Fruit fly (Drosophila melanogaster) whole organism, embryonic: ENCODE measurements around the gene Mms19.
A peak's percentile ranks its signal among the peaks of the same experiment; 100 is the strongest.

Source experiments
- Aef1 ChIP-seq: fragments of 200-800 bp; sonication (Bioruptor generic); IDR thresholded peaks from 3 replicates; pipeline ENCODE4 v1.3.6; 2022; ENCODE audit warnings: missing biosample characterization, missing genetic modification characterization
- BEAF-32 ChIP-seq: fragments of 200-800 bp; sonication (Bioruptor generic); optimal IDR thresholded peaks from 3 replicates; lab custom pipeline; 2017; ENCODE audit warnings: missing biosample characterization, missing genetic modification characterization, mild to moderate bottlenecking, moderate library complexity, missing genetic modification reagents
- Blimp-1 ChIP-seq: fragments of 200-800 bp; sonication (Bioruptor generic); optimal IDR thresholded peaks from 3 replicates; lab custom pipeline; 2018; ENCODE audit warnings: missing biosample characterization, missing genetic modification characterization, mild to moderate bottlenecking, moderate library complexity, missing genetic modification reagents
- CG13287 ChIP-seq: fragments of 200-800 bp; sonication (Bioruptor generic); IDR thresholded peaks from 2 replicates; pipeline ENCODE4 v1.3.6; 2022; ENCODE audit warnings: missing biosample characterization, missing genetic modification characterization; ENCODE audit not compliant: partially characterized antibody
- CG15269 ChIP-seq: fragments of 200-800 bp; sonication (Bioruptor generic); optimal IDR thresholded peaks from 2 replicates; lab custom pipeline; 2018; ENCODE audit warnings: missing biosample characterization, mild to moderate bottlenecking, missing genetic modification characterization, moderate library complexity
- CG1603 ChIP-seq: fragments of 200-800 bp; sonication (Bioruptor generic); optimal IDR thresholded peaks from 2 replicates; lab custom pipeline; 2019; ENCODE audit warnings: missing biosample characterization, mild to moderate bottlenecking, missing genetic modification characterization, moderate library complexity
- CG16813 ChIP-seq: fragments of 200-800 bp; sonication (Bioruptor generic); IDR thresholded peaks from 3 replicates; pipeline ENCODE4 v1.3.6; 2022; ENCODE audit warnings: missing biosample characterization, missing genetic modification characterization; ENCODE audit not compliant: partially characterized antibody
- CG17802 ChIP-seq: fragments of 200-800 bp; sonication (Bioruptor generic); optimal IDR thresholded peaks from 2 replicates; lab custom pipeline; 2018; ENCODE audit warnings: missing biosample characterization, mild to moderate bottlenecking, missing genetic modification characterization, moderate library complexity
- CG18599 ChIP-seq: fragments of 200-800 bp; sonication (Bioruptor generic); optimal IDR thresholded peaks from 3 replicates; lab custom pipeline; 2017; ENCODE audit warnings: missing biosample characterization, missing genetic modification characterization, mild to moderate bottlenecking, moderate library complexity, missing genetic modification reagents
- CG18764 ChIP-seq: fragments of 200-800 bp; sonication (Bioruptor generic); optimal IDR thresholded peaks from 3 replicates; lab custom pipeline; 2016; ENCODE audit warnings: missing biosample characterization, missing genetic modification characterization
- CG2199 ChIP-seq: fragments of 200-800 bp; sonication (Bioruptor generic); IDR thresholded peaks from 3 replicates; pipeline ENCODE4 v1.3.6; 2022; ENCODE audit warnings: missing biosample characterization, missing genetic modification characterization
- CG30020 ChIP-seq: fragments of 200-800 bp; optimal IDR thresholded peaks from 2 replicates; lab custom pipeline; 2019; ENCODE audit warnings: missing biosample characterization, mild to moderate bottlenecking, missing genetic modification characterization, moderate library complexity
- CG31224 ChIP-seq: fragments of 200-800 bp; sonication (Bioruptor generic); IDR thresholded peaks from 2 replicates; pipeline ENCODE4 v1.3.6; 2022; ENCODE audit warnings: missing biosample characterization, missing genetic modification characterization
- CG31365 ChIP-seq: fragments of 200-800 bp; sonication (Bioruptor generic); optimal IDR thresholded peaks from 2 replicates; lab custom pipeline; 2018; ENCODE audit warnings: missing biosample characterization, mild to moderate bottlenecking, missing genetic modification characterization
- CG31441 ChIP-seq: fragments of 200-800 bp; sonication (Bioruptor generic); IDR thresholded peaks from 2 replicates; pipeline ENCODE4 v1.3.6; 2022; ENCODE audit warnings: missing biosample characterization, missing genetic modification characterization
- CG32532 ChIP-seq: fragments of 200-800 bp; sonication (Bioruptor generic); IDR thresholded peaks from 2 replicates; pipeline ENCODE4 v1.3.6; 2022; ENCODE audit warnings: missing biosample characterization, missing genetic modification characterization
- CG42726 ChIP-seq: fragments of 200-800 bp; sonication (Bioruptor generic); IDR thresholded peaks from 2 replicates; pipeline ENCODE4 v1.3.6; 2022; ENCODE audit warnings: missing biosample characterization, missing genetic modification characterization; ENCODE audit not compliant: partially characterized antibody
- CG6654 ChIP-seq: fragments of 200-800 bp; sonication (Bioruptor generic); optimal IDR thresholded peaks from 2 replicates; lab custom pipeline; 2017; ENCODE audit warnings: missing biosample characterization, mild to moderate bottlenecking, missing genetic modification characterization
- CG7357 ChIP-seq: fragments of 200-800 bp; sonication (Bioruptor generic); IDR thresholded peaks from 3 replicates; pipeline ENCODE4 v1.3.6; 2022; ENCODE audit warnings: missing biosample characterization, missing genetic modification characterization
- Dfd ChIP-seq, 2 experiments: fragments of >200 bp; optimal IDR thresholded peaks; 2 replicates each; lab custom pipeline; 2017; ENCODE audit warnings: missing biosample characterization in 2 of 2, missing genetic modification characterization in 2 of 2
- Dref ChIP-seq: fragments of 200-800 bp; sonication (Bioruptor generic); IDR thresholded peaks from 2 replicates; pipeline ENCODE4 v1.3.6; 2022; ENCODE audit warnings: missing biosample characterization, missing genetic modification characterization
- Eip74EF ChIP-seq, 2 experiments: fragments of 200-800 bp in 1 of 2; fragments of >200 bp in 1 of 2; sonication (Bioruptor generic) in 1 of 2; optimal IDR thresholded peaks; 2 replicates each; lab custom pipeline; 2017 to 2019; ENCODE audit warnings: missing biosample characterization in 2 of 2, missing genetic modification characterization in 2 of 2, mild to moderate bottlenecking in 1 of 2, moderate library complexity in 1 of 2
- Fer1 ChIP-seq: fragments of 200-800 bp; sonication (Bioruptor generic); optimal IDR thresholded peaks from 2 replicates; lab custom pipeline; 2017; ENCODE audit warnings: missing biosample characterization, mild to moderate bottlenecking, missing genetic modification characterization
- Hey ChIP-seq: fragments of 200-800 bp; sonication (Bioruptor generic); optimal IDR thresholded peaks from 3 replicates; lab custom pipeline; 2018; ENCODE audit warnings: missing biosample characterization, mild to moderate bottlenecking, missing genetic modification characterization
- Med ChIP-seq: fragments of 200-800 bp; sonication (Bioruptor generic); peaks from one replicate; lab custom pipeline; 2016; ENCODE audit warnings: missing biosample characterization, missing genetic modification characterization, mild to moderate bottlenecking, inconsistent platforms, moderate library complexity
- NFAT ChIP-seq: fragments of 200-800 bp; sonication (Bioruptor generic); IDR thresholded peaks from 2 replicates; pipeline ENCODE4 v1.3.6; 2022; ENCODE audit warnings: missing biosample characterization, missing genetic modification characterization
- Tbp ChIP-seq: fragments of >200 bp; optimal IDR thresholded peaks from 2 replicates; lab custom pipeline; 2018; ENCODE audit warnings: missing biosample characterization, missing genetic modification characterization
- Vsx1 ChIP-seq: fragments of 200-800 bp; sonication (Bioruptor generic); optimal IDR thresholded peaks from 2 replicates; lab custom pipeline; 2017; ENCODE audit warnings: missing biosample characterization, mild to moderate bottlenecking, missing genetic modification characterization, missing genetic modification reagents
- ac ChIP-seq: fragments of 200-800 bp; sonication (Bioruptor generic); optimal IDR thresholded peaks from 3 replicates; lab custom pipeline; 2017; ENCODE audit warnings: missing biosample characterization, mild to moderate bottlenecking, missing genetic modification characterization
- bsh ChIP-seq, 2 experiments: fragments of 200-800 bp; sonication (Bioruptor generic); optimal IDR thresholded peaks; 2 replicates each; lab custom pipeline; 2017 to 2018; ENCODE audit warnings: mild to moderate bottlenecking in 2 of 2, missing biosample characterization in 2 of 2, missing genetic modification characterization in 2 of 2, moderate library complexity in 1 of 2
- btn ChIP-seq: fragments of 200-800 bp; sonication (Bioruptor generic); optimal IDR thresholded peaks from 2 replicates; lab custom pipeline; 2016; ENCODE audit warnings: missing biosample characterization, missing genetic modification characterization
- cg ChIP-seq: fragments of 200-800 bp; sonication (Bioruptor generic); optimal IDR thresholded peaks from 3 replicates; lab custom pipeline; 2019; ENCODE audit warnings: missing biosample characterization, mild to moderate bottlenecking, missing genetic modification characterization, moderate library complexity
- exex ChIP-seq: fragments of 200-800 bp; sonication (Bioruptor generic); optimal IDR thresholded peaks from 4 replicates; lab custom pipeline; 2018; ENCODE audit warnings: missing biosample characterization, mild to moderate bottlenecking, missing genetic modification characterization, moderate library complexity
- gfzf ChIP-seq: fragments of 200-800 bp; sonication (Bioruptor generic); optimal IDR thresholded peaks from 2 replicates; lab custom pipeline; 2016; ENCODE audit warnings: missing biosample characterization, mild to moderate bottlenecking, missing genetic modification characterization, moderate library complexity
- grau ChIP-seq: fragments of 200-800 bp; optimal IDR thresholded peaks from 3 replicates; lab custom pipeline; 2019; ENCODE audit warnings: missing biosample characterization, mild to moderate bottlenecking, missing genetic modification characterization, moderate library complexity
- grn ChIP-seq: fragments of 200-800 bp; sonication (Bioruptor generic); optimal IDR thresholded peaks from 3 replicates; lab custom pipeline; 2017; ENCODE audit warnings: missing biosample characterization, missing genetic modification characterization
- ken ChIP-seq: fragments of 200-800 bp; sonication (Bioruptor generic); IDR thresholded peaks from 3 replicates; pipeline ENCODE4 v1.3.6; 2022; ENCODE audit warnings: missing biosample characterization, missing genetic modification characterization
- lmd ChIP-seq: fragments of 200-800 bp; sonication (Bioruptor generic); IDR thresholded peaks from 2 replicates; pipeline ENCODE4 v1.3.6; 2022; ENCODE audit warnings: missing biosample characterization, missing genetic modification characterization
- oc ChIP-seq: fragments of 200-800 bp; sonication (Bioruptor generic); optimal IDR thresholded peaks from 2 replicates; lab custom pipeline; 2018; ENCODE audit warnings: missing biosample characterization, mild to moderate bottlenecking, missing genetic modification characterization, moderate library complexity
- pb ChIP-seq: fragments of 200-800 bp; sonication (Bioruptor generic); optimal IDR thresholded peaks from 3 replicates; lab custom pipeline; 2016; ENCODE audit warnings: missing biosample characterization, missing genetic modification characterization
- peb ChIP-seq: fragments of 200-800 bp; sonication (Bioruptor generic); IDR thresholded peaks from 2 replicates; pipeline ENCODE4 v1.3.6; 2022; ENCODE audit warnings: missing biosample characterization, missing genetic modification characterization
- pros ChIP-seq: fragments of 200-800 bp; sonication (Bioruptor generic); optimal IDR thresholded peaks from 3 replicates; lab custom pipeline; 2019; ENCODE audit warnings: missing biosample characterization, mild to moderate bottlenecking, missing genetic modification characterization, moderate library complexity
- slp2 ChIP-seq: fragments of 200-800 bp; sonication (Bioruptor generic); optimal IDR thresholded peaks from 2 replicates; lab custom pipeline; 2016; ENCODE audit warnings: missing biosample characterization, missing genetic modification characterization
- sob ChIP-seq: fragments of 200-800 bp; sonication (Bioruptor generic); IDR thresholded peaks from 2 replicates; pipeline ENCODE4 v1.3.6; 2022; ENCODE audit warnings: missing biosample characterization, missing genetic modification characterization
- sqz ChIP-seq: fragments of 200-800 bp; sonication (Bioruptor generic); optimal IDR thresholded peaks from 3 replicates; lab custom pipeline; 2018; ENCODE audit warnings: missing biosample characterization, mild to moderate bottlenecking, missing genetic modification characterization
- ssp ChIP-seq: fragments of 200-800 bp; sonication (Bioruptor generic); IDR thresholded peaks from 2 replicates; pipeline ENCODE4 v1.3.6; 2022; ENCODE audit warnings: missing biosample characterization, missing genetic modification characterization
- tap ChIP-seq: fragments of 200-800 bp; optimal IDR thresholded peaks from 3 replicates; lab custom pipeline; 2019; ENCODE audit warnings: missing biosample characterization, mild to moderate bottlenecking, missing genetic modification characterization, moderate library complexity
- tll ChIP-seq, 2 experiments: fragments of 200-800 bp in 1 of 2; fragments of >200 bp in 1 of 2; sonication (Bioruptor generic) in 1 of 2; optimal IDR thresholded peaks; 2 replicates each; lab custom pipeline; 2017 to 2019; ENCODE audit warnings: missing biosample characterization in 2 of 2, missing genetic modification characterization in 2 of 2, mild to moderate bottlenecking in 1 of 2, moderate library complexity in 1 of 2
- trem ChIP-seq: fragments of 200-800 bp; optimal IDR thresholded peaks from 3 replicates; lab custom pipeline; 2019; ENCODE audit warnings: missing biosample characterization, mild to moderate bottlenecking, missing genetic modification characterization, moderate library complexity
- wek ChIP-seq: fragments of 200-800 bp; sonication (Bioruptor generic); optimal IDR thresholded peaks from 3 replicates; lab custom pipeline; 2018; ENCODE audit warnings: missing biosample characterization, mild to moderate bottlenecking, missing genetic modification characterization, moderate library complexity

Gene Mms19

DNA sequence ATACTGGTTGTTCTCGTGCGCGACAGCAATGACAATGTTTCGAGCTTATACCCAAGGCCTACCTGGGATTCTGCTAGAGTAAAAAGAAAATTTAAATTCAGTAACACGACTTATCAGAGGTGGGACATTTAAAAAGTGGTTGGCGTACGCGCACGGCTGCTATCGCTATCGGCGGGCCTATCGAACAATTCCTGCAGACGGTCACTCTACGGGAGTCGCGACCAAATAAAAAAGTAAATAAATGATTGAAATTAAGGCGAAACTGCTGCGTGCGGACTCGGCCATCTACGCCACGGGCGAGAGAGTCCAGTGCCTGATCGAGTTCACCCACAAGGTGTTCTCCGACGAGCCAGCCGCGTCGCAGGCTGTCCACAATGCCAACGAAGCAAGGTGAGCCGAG is 12.9 kb upstream of the Mms19 start, which contains the start of the genes Prosbeta2R2 and CG1116 (continued):
- no peak for TF ChIP-seq CG31365 (tag; lab: Kevin White, UChicago)
- no peak for TF ChIP-seq tap
- TF ChIP-seq ken (GFP tag; lab: Robert Waterston, UW) = no peak
- no peak for TF ChIP-seq Dfd (GFP tag; optimal IDR thresholded peaks at IDR 0.05; lab: Kevin White, UChicago)
- TF ChIP-seq tll (GFP tag; optimal IDR thresholded peaks at IDR 0.05; lab: Kevin White, UChicago) = no peak
- TF ChIP-seq CG13287 = peak; percentile 77
- TF ChIP-seq oc = no peak
- TF ChIP-seq Aef1 = no peak
- TF ChIP-seq Eip74EF (GFP tag; optimal IDR thresholded peaks at IDR 0.05; lab: Kevin White, UChicago) = no peak
- TF ChIP-seq CG18764 = no peak
- no peak for TF ChIP-seq Hey (tag; lab: Kevin White, UChicago)
- no peak for TF ChIP-seq CG30020
- no peak for TF ChIP-seq CG6654
- TF ChIP-seq Blimp-1 (GFP tag; lab: Kevin White, UChicago) = no peak
- TF ChIP-seq ac (GFP tag; lab: Kevin White, UChicago) = no peak
- TF ChIP-seq CG31224 (GFP tag; lab: Robert Waterston, UW) = no peak
- TF ChIP-seq CG31441 = no peak
- no peak for TF ChIP-seq slp2 (GFP tag; lab: Kevin White, UChicago)

DNA sequence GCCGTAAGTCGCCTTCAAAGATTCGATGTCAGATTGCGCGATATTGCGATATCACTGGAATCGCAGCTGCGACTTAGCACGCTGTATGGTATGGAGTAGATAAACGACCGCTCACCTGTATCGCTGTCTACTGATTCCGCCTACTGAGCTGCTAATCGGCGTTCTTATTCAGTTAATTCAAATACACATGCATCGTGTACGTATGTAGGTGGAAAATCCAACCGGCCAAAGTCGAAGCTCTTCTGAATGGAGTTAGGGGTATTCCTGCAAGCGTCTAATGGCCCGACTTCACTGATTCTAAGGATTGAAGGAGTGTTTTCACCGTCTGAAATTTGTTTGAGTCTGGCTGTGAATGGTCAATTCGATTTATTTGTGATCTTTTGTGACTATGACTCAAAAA is 9.2 kb upstream of the Mms19 start, which contains the start of gene CG2604:
CG2604 (minus strand) TSS at position 231 of the 400 bp plus-strand sequence.
- peak; percentile 26 for TF ChIP-seq cg (GFP tag; lab: Kevin White, UChicago)
- TF ChIP-seq grau (tag; lab: Kevin White, UChicago) = no peak
- TF ChIP-seq CG2199 (GFP tag; lab: Robert Waterston, UW) = 0 out of 3 replicates have a peak, but pooled peaks have one; percentile 28
- no peak for TF ChIP-seq CG16813 (GFP tag; lab: Robert Waterston, UW)
- no peak for TF ChIP-seq pb
- peak; percentile 82 for TF ChIP-seq grn
- TF ChIP-seq CG18599 = no peak
- TF ChIP-seq CG17802 (tag; lab: Kevin White, UChicago) = peak; percentile 55
- TF ChIP-seq CG30020 = peak; percentile 79
- no peak for TF ChIP-seq bsh (GFP tag; optimal IDR thresholded peaks at IDR 0.05; lab: Kevin White, UChicago)
- TF ChIP-seq CG15269 (tag; lab: Kevin White, UChicago) = no peak
- TF ChIP-seq Dref (GFP tag; lab: Robert Waterston, UW) = no peak
- peak; percentile 49 for TF ChIP-seq exex
- TF ChIP-seq pros (GFP tag; lab: Kevin White, UChicago) = no peak
- TF ChIP-seq BEAF-32 (GFP tag; lab: Kevin White, UChicago) = peak; percentile 2
- no peak for TF ChIP-seq btn (GFP tag; lab: Kevin White, UChicago)
- TF ChIP-seq CG32532 (GFP tag; lab: Robert Waterston, UW) = 0 out of 2 replicates have a peak, but pooled peaks have one; percentile 44
- no peak for TF ChIP-seq CG42726 (GFP tag; lab: Robert Waterston, UW)
- TF ChIP-seq trem = no peak
- 0 out of 2 replicates have a peak, but pooled peaks have one; percentile 13 for TF ChIP-seq sob (GFP tag; lab: Robert Waterston, UW)
- peak; percentile 94 for TF ChIP-seq ssp (GFP tag; lab: Robert Waterston, UW)
- TF ChIP-seq lmd (GFP tag; lab: Robert Waterston, UW) = no peak
- no peak for TF ChIP-seq peb (GFP tag; lab: Robert Waterston, UW)
- peak; percentile 74 for TF ChIP-seq Med (GFP tag; lab: Kevin White, UChicago)
- TF ChIP-seq gfzf (GFP tag; lab: Kevin White, UChicago) = peak; percentile 31
- peak; percentile 87 for TF ChIP-seq wek (GFP tag; lab: Kevin White, UChicago)
- TF ChIP-seq Tbp (GFP tag; lab: Kevin White, UChicago) = no peak
- peak; percentile 92 for TF ChIP-seq CG7357 (GFP tag; lab: Robert Waterston, UW)
- peak; percentile 31 for TF ChIP-seq CG1603
- TF ChIP-seq Dfd (GFP tag; optimal IDR thresholded peaks at IDR 0.05; lab: Kevin White, UChicago) = peak in 1 of 2 experiments; percentile 28
- TF ChIP-seq sqz = no peak
- TF ChIP-seq Fer1 (GFP tag; lab: Kevin White, UChicago) = no peak
- no peak for TF ChIP-seq NFAT (GFP tag; lab: Robert Waterston, UW)
- no peak for TF ChIP-seq Vsx1
